Worm (Caenorhabditis elegans): Measurements from ENCODE around the gene W04G3.12.
A peak's percentile ranks its signal among the peaks of the same experiment; 100 is the strongest.

W04G3.12 gene

DNA sequence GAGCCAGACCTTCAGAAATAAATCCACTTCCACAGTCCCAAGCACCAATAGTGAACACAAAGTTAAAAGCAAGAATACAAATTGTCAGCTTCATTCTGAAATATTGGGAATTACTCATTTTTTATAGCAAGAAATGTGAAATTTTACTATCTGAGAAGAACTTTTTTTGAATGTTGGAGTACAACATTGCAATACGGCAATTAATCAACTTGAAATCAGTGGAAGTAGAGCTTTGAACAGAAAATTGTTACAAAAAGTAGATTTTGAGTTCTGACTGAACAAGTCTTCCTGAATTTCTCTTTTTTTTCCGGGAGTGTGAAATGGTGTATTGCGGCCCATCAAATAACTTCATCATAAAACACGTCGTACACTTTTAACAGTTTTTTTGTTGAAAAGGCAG is 1.5 kb upstream of the W04G3.12 start, which contains the start of gene W04G3.10:
W04G3.10 (minus strand) TSS at position 101 of the 400 bp plus-strand sequence.
- TF ChIP-seq lin-13 (tag; optimal IDR thresholded peaks at IDR 0.05) (no peak), mls-2 (tag; optimal IDR thresholded peaks at IDR 0.05) (no peak), unc-62 (GFP tag; optimal IDR thresholded peaks at IDR 0.05) (no peak), ztf-11 (tag; optimal IDR thresholded peaks at IDR 0.05) (no peak), snpc-4 (tag; optimal IDR thresholded peaks at IDR 0.05) (no peak), nhr-2 (tag; optimal IDR thresholded peaks at IDR 0.05) (no peak), cnd-1 (tag; optimal IDR thresholded peaks at IDR 0.05) (no peak), nhr-28 (tag; optimal IDR thresholded peaks at IDR 0.05) (no peak), ces-1 (GFP tag; optimal IDR thresholded peaks at IDR 0.05) (no peak), ceh-39 (tag; optimal IDR thresholded peaks at IDR 0.05) (no peak), M03D4.4 (tag; optimal IDR thresholded peaks at IDR 0.05) (no peak), ham-2 (GFP tag; optimal IDR thresholded peaks at IDR 0.05) (no peak), mab-5 (tag; optimal IDR thresholded peaks at IDR 0.05) (no peak), zip-8 (tag; optimal IDR thresholded peaks at IDR 0.05) (no peak), lin-32 (GFP tag; optimal IDR thresholded peaks at IDR 0.05) (no peak), ceh-83 (GFP tag; optimal IDR thresholded peaks at IDR 0.05) (no peak), pha-4 (tag; optimal IDR thresholded peaks at IDR 0.05) (no peak), mep-1 (tag; optimal IDR thresholded peaks at IDR 0.05) (no peak), nhr-12 (tag; optimal IDR thresholded peaks at IDR 0.05) (no peak)

DNA sequence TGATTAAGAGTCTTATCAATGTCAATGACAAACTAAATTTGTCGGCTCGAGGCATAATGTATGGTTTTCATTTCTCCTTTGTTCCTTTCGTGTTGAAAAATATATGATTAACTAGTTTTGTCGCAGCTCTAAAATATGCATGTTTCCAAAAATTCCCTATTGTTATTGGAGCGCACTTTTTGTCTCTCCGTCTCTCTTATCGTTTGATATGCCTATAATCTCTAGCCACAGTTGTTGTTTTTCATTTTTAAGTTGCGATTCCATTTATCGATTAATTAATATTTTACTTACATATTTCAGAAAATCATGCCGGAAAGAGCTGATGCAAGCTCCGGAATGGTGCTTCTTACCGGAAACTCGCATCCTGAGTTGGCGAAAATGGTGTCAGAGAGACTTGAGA is 3.2 kb downstream of the W04G3.12 start, which contains the start of gene W04G3.5:
W04G3.5 (plus strand) TSS at position 301 of the 400 bp plus-strand sequence.
- TF ChIP-seq bed-3 (GFP tag; optimal IDR thresholded peaks at IDR 0.05) (no peak), ceh-43 (GFP tag; optimal IDR thresholded peaks at IDR 0.05) (no peak), pha-4 (tag; optimal IDR thresholded peaks at IDR 0.05) (no peak), ceh-39 (tag; optimal IDR thresholded peaks at IDR 0.05) (no peak), hlh-1 (tag; optimal IDR thresholded peaks at IDR 0.05) (no peak), mep-1 (tag; optimal IDR thresholded peaks at IDR 0.05) (no peak), unc-39 (tag; optimal IDR thresholded peaks at IDR 0.05) (no peak), ztf-11 (tag; optimal IDR thresholded peaks at IDR 0.05) (no peak), sem-2 (GFP tag; optimal IDR thresholded peaks at IDR 0.05) (no peak), ces-1 (GFP tag; optimal IDR thresholded peaks at IDR 0.05) (no peak), tbx-8 (GFP tag; optimal IDR thresholded peaks at IDR 0.05) (no peak), mab-5 (tag; optimal IDR thresholded peaks at IDR 0.05) (no peak), lsy-2 (tag; optimal IDR thresholded peaks at IDR 0.05) (no peak), unc-120 (tag; optimal IDR thresholded peaks at IDR 0.05; ENCODE audit: poor library complexity, severe bottlenecking) (no peak), cnd-1 (tag; optimal IDR thresholded peaks at IDR 0.05) (no peak), ham-2 (GFP tag; optimal IDR thresholded peaks at IDR 0.05) (no peak), zip-8 (tag; optimal IDR thresholded peaks at IDR 0.05) (no peak), elt-3 (tag; optimal IDR thresholded peaks at IDR 0.05) (no peak), unc-62 (GFP tag; optimal IDR thresholded peaks at IDR 0.05) (no peak), M03D4.4 (tag; optimal IDR thresholded peaks at IDR 0.05) (no peak)

DNA sequence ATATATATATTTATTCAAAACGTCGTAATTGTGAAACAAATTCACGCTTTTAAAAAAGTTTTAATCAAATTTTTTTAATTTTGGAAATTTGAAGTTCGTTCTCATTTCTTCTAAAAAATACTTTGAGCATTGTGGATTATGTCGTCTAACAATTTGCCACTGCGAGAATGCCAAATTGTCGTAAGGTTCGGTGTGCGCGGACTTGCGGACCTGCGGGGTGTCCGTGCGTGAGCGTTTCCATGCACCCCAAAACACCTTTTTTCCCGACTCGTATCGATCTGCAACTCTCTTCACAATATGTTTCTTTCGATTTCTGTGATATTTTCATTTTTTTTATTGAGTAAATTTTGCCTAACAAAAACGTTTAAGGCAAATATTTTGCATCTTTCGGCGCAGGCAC is 3.9 kb downstream of the W04G3.12 start:
- TF ChIP-seq lin-13 (tag; optimal IDR thresholded peaks at IDR 0.05) (peak; percentile 22), lsy-2 (tag; optimal IDR thresholded peaks at IDR 0.05) (no peak)

DNA sequence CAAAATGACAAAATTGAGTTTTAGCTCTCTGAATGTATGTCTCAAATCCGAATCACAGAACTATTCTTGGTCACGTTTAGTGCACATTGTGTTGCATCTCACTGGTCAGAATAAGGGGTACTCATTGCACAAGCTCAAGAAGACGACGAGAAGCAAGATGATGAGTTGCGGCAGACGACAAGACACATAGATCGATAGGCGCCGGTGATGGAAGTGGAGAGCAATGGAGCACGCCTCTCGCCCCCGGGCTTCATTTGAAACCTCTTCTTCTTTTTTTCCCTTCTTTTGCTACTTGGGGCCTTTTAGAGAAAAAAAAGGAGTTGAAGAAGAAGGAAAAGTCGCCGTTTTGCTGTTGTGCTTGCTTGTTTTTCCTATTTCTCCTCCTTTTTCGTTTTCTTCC is 8.3 kb downstream of the W04G3.12 start, which contains the start of gene apt-9:
apt-9 (plus strand) TSS at position 194 of the 400 bp plus-strand sequence.
- no peak for TF ChIP-seq unc-39 (tag; optimal IDR thresholded peaks at IDR 0.05)
- TF ChIP-seq ces-1 (GFP tag; optimal IDR thresholded peaks at IDR 0.05), result peak; percentile 52

DNA sequence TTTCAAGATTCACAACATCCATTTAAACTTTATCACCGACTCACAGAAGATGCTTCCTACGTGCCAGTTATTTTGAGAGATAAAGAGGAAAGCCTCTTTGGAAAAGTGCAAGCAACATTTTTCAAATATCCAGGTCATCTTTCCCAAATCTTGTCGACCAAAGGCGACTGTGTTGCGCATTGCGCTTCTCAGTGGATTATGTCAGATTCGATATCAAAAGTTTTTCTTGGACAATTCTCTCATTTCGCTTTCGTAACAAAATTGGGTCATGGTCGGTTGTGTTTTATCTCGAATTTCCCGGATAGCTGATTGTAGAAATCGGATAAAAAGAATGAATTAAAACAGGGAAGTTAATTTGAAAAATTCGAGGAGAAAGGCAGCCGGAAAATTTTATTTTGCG is 9.3 kb downstream of the W04G3.12 start:
- no peak for TF ChIP-seq bed-3 (GFP tag; optimal IDR thresholded peaks at IDR 0.05)
- TF ChIP-seq lin-13 (tag; optimal IDR thresholded peaks at IDR 0.05), result no peak
- TF ChIP-seq nhr-12 (tag; optimal IDR thresholded peaks at IDR 0.05), result no peak
- TF ChIP-seq unc-62 (GFP tag; optimal IDR thresholded peaks at IDR 0.05), result no peak
- TF ChIP-seq snpc-4 (tag; optimal IDR thresholded peaks at IDR 0.05), result no peak
- no peak for TF ChIP-seq zip-8 (tag; optimal IDR thresholded peaks at IDR 0.05)
- TF ChIP-seq cnd-1 (tag; optimal IDR thresholded peaks at IDR 0.05), result no peak
- TF ChIP-seq flh-1 (GFP tag; optimal IDR thresholded peaks at IDR 0.05), result no peak
- TF ChIP-seq M03D4.4 (tag; optimal IDR thresholded peaks at IDR 0.05), result no peak
- no peak for TF ChIP-seq pha-4 (tag; optimal IDR thresholded peaks at IDR 0.05)
- no peak for TF ChIP-seq lin-32 (GFP tag; optimal IDR thresholded peaks at IDR 0.05)
- TF ChIP-seq tbx-8 (GFP tag; optimal IDR thresholded peaks at IDR 0.05), result no peak
- peak; percentile 33 for TF ChIP-seq ham-2 (GFP tag; optimal IDR thresholded peaks at IDR 0.05)
- TF ChIP-seq sem-2 (GFP tag; optimal IDR thresholded peaks at IDR 0.05), result no peak
- no peak for TF ChIP-seq nhr-28 (tag; optimal IDR thresholded peaks at IDR 0.05)
- TF ChIP-seq blmp-1 (tag; optimal IDR thresholded peaks at IDR 0.05), result peak; percentile 44
- peak; percentile 5 for TF ChIP-seq elt-1 (tag; optimal IDR thresholded peaks at IDR 0.05; ENCODE audit: borderline replicate concordance, insufficient read depth)
- TF ChIP-seq ces-1 (GFP tag; optimal IDR thresholded peaks at IDR 0.05), result no peak

Measured in whole organism, mixed stage, embryonic.